Fruit fly (Drosophila melanogaster) whole organism, embryonic: ENCODE measurements around the gene jagn.

Experiments used
- Bgb ChIP-seq: fragments of 200-800 bp; sonication (Bioruptor generic); IDR thresholded peaks from 2 replicates; pipeline ENCODE4 v1.3.6; 2022; ENCODE audit warnings: missing biosample characterization, missing genetic modification characterization; ENCODE audit not compliant: partially characterized antibody
- C15 ChIP-seq: fragments of 200-800 bp; sonication (Bioruptor generic); IDR thresholded peaks from 3 replicates; pipeline ENCODE4 v1.3.6; 2022; ENCODE audit warnings: missing biosample characterization, missing genetic modification characterization
- CG10267 ChIP-seq: fragments of 200-800 bp; sonication (Bioruptor generic); optimal IDR thresholded peaks from 2 replicates; lab custom pipeline; 2018; ENCODE audit warnings: missing biosample characterization, mild to moderate bottlenecking, missing genetic modification characterization, moderate library complexity
- CG10321 ChIP-seq: fragments of 200-800 bp; sonication (Bioruptor generic); IDR thresholded peaks from 2 replicates; pipeline ENCODE4 v1.3.6; 2022; ENCODE audit warnings: missing biosample characterization, missing genetic modification characterization
- CG10366 ChIP-seq: fragments of 200-800 bp; sonication (Bioruptor generic); IDR thresholded peaks from 2 replicates; pipeline ENCODE4 v1.3.6; 2022; ENCODE audit warnings: missing biosample characterization, missing genetic modification characterization
- CG10462 ChIP-seq: fragments of 200-800 bp; sonication (Bioruptor generic); optimal IDR thresholded peaks from 2 replicates; lab custom pipeline; 2016; ENCODE audit warnings: missing biosample characterization, missing genetic modification characterization
- CG1233 ChIP-seq: fragments of 200-800 bp; sonication (Bioruptor generic); optimal IDR thresholded peaks from 4 replicates; lab custom pipeline; 2018; ENCODE audit warnings: missing biosample characterization, mild to moderate bottlenecking, missing genetic modification characterization
- CG12391 ChIP-seq: fragments of 200-800 bp; sonication (Bioruptor generic); optimal IDR thresholded peaks from 3 replicates; lab custom pipeline; 2018; ENCODE audit warnings: missing biosample characterization, mild to moderate bottlenecking, missing genetic modification characterization, moderate library complexity
- CG13424 ChIP-seq: fragments of 200-800 bp; sonication (Bioruptor generic); optimal IDR thresholded peaks from 2 replicates; lab custom pipeline; 2019; ENCODE audit warnings: missing biosample characterization, mild to moderate bottlenecking, missing genetic modification characterization, moderate library complexity
- CG16863 ChIP-seq: fragments of 200-800 bp; sonication (Bioruptor generic); optimal IDR thresholded peaks from 3 replicates; lab custom pipeline; 2016; ENCODE audit warnings: missing biosample characterization, missing genetic modification characterization
- CG17328 ChIP-seq: fragments of 200-800 bp; sonication (Bioruptor generic); IDR thresholded peaks from 2 replicates; pipeline ENCODE4 v1.3.6; 2022; ENCODE audit warnings: missing biosample characterization, missing genetic modification characterization
- CG1832 ChIP-seq: fragments of 200-800 bp; sonication (Bioruptor generic); optimal IDR thresholded peaks from 2 replicates; lab custom pipeline; 2017; ENCODE audit warnings: missing biosample characterization, mild to moderate bottlenecking, missing genetic modification characterization, inconsistent platforms
- CG30403 ChIP-seq: fragments of 200-800 bp; sonication (Bioruptor generic); optimal IDR thresholded peaks from 3 replicates; lab custom pipeline; 2016; ENCODE audit warnings: missing biosample characterization, missing genetic modification characterization
- CG31224 ChIP-seq: fragments of 200-800 bp; sonication (Bioruptor generic); IDR thresholded peaks from 2 replicates; pipeline ENCODE4 v1.3.6; 2022; ENCODE audit warnings: missing biosample characterization, missing genetic modification characterization
- CG31388 ChIP-seq: fragments of 200-800 bp; sonication (Bioruptor generic); optimal IDR thresholded peaks from 2 replicates; lab custom pipeline; 2016; ENCODE audit warnings: missing biosample characterization, missing genetic modification characterization
- CG3407 ChIP-seq: fragments of 200-800 bp; sonication (Bioruptor generic); optimal IDR thresholded peaks from 2 replicates; lab custom pipeline; 2018; ENCODE audit warnings: missing biosample characterization, mild to moderate bottlenecking, missing genetic modification characterization
- CG34422 ChIP-seq: fragments of 200-800 bp; sonication (Bioruptor generic); IDR thresholded peaks from 3 replicates; pipeline ENCODE4 v1.3.6; 2022; ENCODE audit warnings: missing biosample characterization, missing genetic modification characterization
- CG3847 ChIP-seq: fragments of 200-800 bp; sonication (Bioruptor generic); IDR thresholded peaks from 2 replicates; pipeline ENCODE4 v1.3.6; 2022; ENCODE audit warnings: missing biosample characterization, missing genetic modification characterization
- CG43689 ChIP-seq: fragments of 200-800 bp; sonication (Bioruptor generic); IDR thresholded peaks from 2 replicates; pipeline ENCODE4 v1.3.6; 2022; ENCODE audit warnings: missing biosample characterization, missing genetic modification characterization
- CG8290 ChIP-seq, 3 experiments: fragments of 200-800 bp; sonication (Bioruptor generic); optimal IDR thresholded peaks; 2 replicates each; lab custom pipeline; 2016 to 2019; ENCODE audit warnings: missing biosample characterization in 3 of 3, missing genetic modification characterization in 3 of 3, mild to moderate bottlenecking in 2 of 3, moderate library complexity in 1 of 3
- CrebB ChIP-seq: fragments of 200-800 bp; sonication (Bioruptor generic); optimal IDR thresholded peaks from 3 replicates; lab custom pipeline; 2018; ENCODE audit warnings: missing biosample characterization, mild to moderate bottlenecking, missing genetic modification characterization
- D19B ChIP-seq: fragments of 200-800 bp; sonication (Bioruptor generic); optimal IDR thresholded peaks from 2 replicates; lab custom pipeline; 2017; ENCODE audit warnings: missing biosample characterization, mild to moderate bottlenecking, missing genetic modification characterization
- Dbx ChIP-seq: fragments of 200-800 bp; sonication (Bioruptor generic); IDR thresholded peaks from 3 replicates; pipeline ENCODE4 v1.3.6; 2022; ENCODE audit warnings: missing biosample characterization, missing genetic modification characterization
- Deaf1 ChIP-seq: fragments of 200-800 bp; optimal IDR thresholded peaks from 3 replicates; lab custom pipeline; 2019; ENCODE audit warnings: missing biosample characterization, mild to moderate bottlenecking, missing genetic modification characterization, moderate library complexity
- H2.0 ChIP-seq: fragments of 200-800 bp; sonication (Bioruptor generic); IDR thresholded peaks from 2 replicates; pipeline ENCODE4 v1.3.6; 2022; ENCODE audit warnings: missing biosample characterization, missing genetic modification characterization
- HHEX ChIP-seq: fragments of 200-800 bp; sonication (Bioruptor generic); optimal IDR thresholded peaks from 3 replicates; lab custom pipeline; 2017; ENCODE audit warnings: missing biosample characterization, mild to moderate bottlenecking, missing genetic modification characterization, missing genetic modification reagents
- Hr51 ChIP-seq, 2 experiments: fragments of 200-800 bp; sonication (Bioruptor generic); optimal IDR thresholded peaks; 2 replicates in 1 of 2; 3 replicates in 1 of 2; lab custom pipeline; 2016 to 2018; ENCODE audit warnings: missing biosample characterization in 2 of 2, missing genetic modification characterization in 2 of 2, mild to moderate bottlenecking in 1 of 2, moderate library complexity in 1 of 2
- Kr ChIP-seq: fragments of 200-800 bp; sonication (Bioruptor generic); optimal IDR thresholded peaks from 2 replicates; lab custom pipeline; 2017; ENCODE audit warnings: missing biosample characterization, mild to moderate bottlenecking, missing genetic modification characterization
- Med ChIP-seq: fragments of 200-800 bp; sonication (Bioruptor generic); peaks from one replicate; lab custom pipeline; 2016; ENCODE audit warnings: missing biosample characterization, missing genetic modification characterization, mild to moderate bottlenecking, inconsistent platforms, moderate library complexity
- Oli ChIP-seq: fragments of 200-800 bp; sonication (Bioruptor generic); optimal IDR thresholded peaks from 2 replicates; lab custom pipeline; 2018; ENCODE audit warnings: missing biosample characterization, mild to moderate bottlenecking, missing genetic modification characterization, moderate library complexity
- PHDP ChIP-seq: fragments of 200-800 bp; sonication (Bioruptor generic); optimal IDR thresholded peaks from 3 replicates; lab custom pipeline; 2018; ENCODE audit warnings: missing biosample characterization, mild to moderate bottlenecking, missing genetic modification characterization, moderate library complexity
- Rx ChIP-seq: fragments of 200-800 bp; sonication (Bioruptor generic); IDR thresholded peaks from 2 replicates; pipeline ENCODE4 v1.3.6; 2022; ENCODE audit warnings: missing biosample characterization, missing genetic modification characterization
- abd-A ChIP-seq: fragments of 200-800 bp; sonication (Bioruptor generic); optimal IDR thresholded peaks from 3 replicates; lab custom pipeline; 2019; ENCODE audit warnings: missing biosample characterization, mild to moderate bottlenecking, missing genetic modification characterization, moderate library complexity
- chinmo ChIP-seq: fragments of 200-800 bp; sonication (Bioruptor generic); IDR thresholded peaks from 4 replicates; pipeline ENCODE4 v1.3.6; 2022; ENCODE audit warnings: missing biosample characterization, missing genetic modification characterization; ENCODE audit not compliant: partially characterized antibody
- chn ChIP-seq: fragments of 200-800 bp; sonication (Bioruptor generic); optimal IDR thresholded peaks from 2 replicates; lab custom pipeline; 2016; ENCODE audit warnings: missing biosample characterization, missing genetic modification characterization
- crol ChIP-seq: fragments of 200-800 bp; sonication (Bioruptor generic); IDR thresholded peaks from 2 replicates; pipeline ENCODE4 v1.3.6; 2022; ENCODE audit warnings: missing biosample characterization, missing genetic modification characterization
- dm ChIP-seq: fragments of 200-800 bp; sonication (Bioruptor generic); optimal IDR thresholded peaks from 3 replicates; lab custom pipeline; 2016; ENCODE audit warnings: missing biosample characterization, missing genetic modification characterization
- fd3F ChIP-seq: fragments of 200-800 bp; sonication (Bioruptor generic); optimal IDR thresholded peaks from 2 replicates; lab custom pipeline; 2018; ENCODE audit warnings: missing biosample characterization, mild to moderate bottlenecking, missing genetic modification characterization, moderate library complexity
- ftz-f1 ChIP-seq: fragments of 200-800 bp; sonication (Bioruptor generic); optimal IDR thresholded peaks from 2 replicates; lab custom pipeline; 2016; ENCODE audit warnings: missing biosample characterization, missing genetic modification characterization
- inv ChIP-seq: fragments of 200-800 bp; sonication (Bioruptor generic); IDR thresholded peaks from 2 replicates; pipeline ENCODE4 v1.3.6; 2022; ENCODE audit warnings: missing biosample characterization, missing genetic modification characterization; ENCODE audit not compliant: partially characterized antibody
- org-1 ChIP-seq: fragments of 200-800 bp; sonication (Bioruptor generic); optimal IDR thresholded peaks from 2 replicates; lab custom pipeline; 2017; ENCODE audit warnings: missing biosample characterization, missing genetic modification characterization
- p53 ChIP-seq: fragments of 200-800 bp; sonication (Bioruptor generic); optimal IDR thresholded peaks from 2 replicates; lab custom pipeline; 2016; ENCODE audit warnings: missing biosample characterization, missing genetic modification characterization
- unc-4 ChIP-seq: fragments of 200-800 bp; sonication (Bioruptor generic); IDR thresholded peaks from 2 replicates; pipeline ENCODE4 v1.3.6; 2022; ENCODE audit warnings: missing biosample characterization, missing genetic modification characterization; ENCODE audit not compliant: partially characterized antibody
- vnd ChIP-seq: fragments of 200-800 bp; sonication (Bioruptor generic); IDR thresholded peaks from 3 replicates; pipeline ENCODE4 v1.3.6; 2022; ENCODE audit warnings: missing biosample characterization, missing genetic modification characterization; ENCODE audit not compliant: partially characterized antibody
- zfh2 ChIP-seq: fragments of 200-800 bp; sonication (Bioruptor generic); optimal IDR thresholded peaks from 2 replicates; lab custom pipeline; 2016; ENCODE audit warnings: missing biosample characterization, missing genetic modification characterization

Gene jagn

DNA sequence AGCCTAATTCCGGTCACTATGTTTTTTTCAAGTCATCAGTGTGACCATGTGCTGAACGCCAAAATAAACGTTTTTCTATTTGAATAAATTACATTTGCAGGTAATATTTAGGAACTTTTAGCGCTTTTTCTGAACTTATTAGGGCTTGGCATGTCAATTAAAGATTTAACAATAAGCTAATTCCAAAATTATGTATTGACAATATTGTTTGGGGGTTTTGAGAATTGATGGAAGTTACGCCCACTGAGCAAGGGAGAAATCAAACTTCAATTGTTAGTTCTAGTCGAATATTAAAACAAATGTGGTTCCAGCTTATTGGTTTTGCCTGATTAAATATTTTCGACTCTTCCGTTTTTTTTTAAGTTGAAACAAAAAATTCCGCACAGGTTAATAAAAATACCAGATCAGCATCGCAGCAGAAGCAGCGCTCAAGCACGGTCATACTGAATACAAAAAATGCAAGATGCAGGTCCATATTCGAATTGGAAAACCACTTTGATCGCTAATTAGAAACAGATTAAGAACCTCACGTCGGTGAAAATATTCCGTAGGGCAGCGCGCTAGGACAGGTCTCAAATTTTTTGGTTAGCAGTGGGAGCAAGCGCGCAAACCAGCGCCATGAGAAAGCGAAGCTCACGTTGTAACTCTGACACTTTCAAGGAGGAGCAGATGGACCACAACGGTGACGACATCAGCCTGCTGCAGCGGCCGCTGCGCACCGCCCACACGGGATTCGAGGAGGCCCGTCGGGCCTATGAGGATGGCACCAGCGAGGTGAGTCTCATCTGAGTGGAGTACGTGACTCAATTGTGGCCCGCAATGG, 15.4 kb downstream of the jagn start, which contains the start of the genes PSMG1 and CG10979 (continued):
- TF ChIP-seq CG30403 (GFP tag; lab: Kevin White, UChicago) (no peak), Oli (no peak)

- TF ChIP-seq dm (GFP tag; lab: Kevin White, UChicago) (no peak), Rx (GFP tag; lab: Robert Waterston, UW) (no peak), Bgb (GFP tag; lab: Robert Waterston, UW) (no peak), CG43689 (no peak), CG8290 (GFP tag; optimal IDR thresholded peaks at IDR 0.05; lab: Kevin White, UChicago) (no peak), CG8290 (tag; optimal IDR thresholded peaks at IDR 0.05; lab: Kevin White, UChicago) (no peak), CG3407 (no peak), CG1233 (GFP tag; lab: Kevin White, UChicago) (no peak), zfh2 (no peak), Kr (no peak), Hr51 (GFP tag; optimal IDR thresholded peaks at IDR 0.05; lab: Kevin White, UChicago) (no peak), CG31388 (GFP tag; lab: Kevin White, UChicago) (no peak), D19B (GFP tag; lab: Kevin White, UChicago) (no peak), C15 (GFP tag; lab: Robert Waterston, UW) (no peak), unc-4 (GFP tag; lab: Robert Waterston, UW) (no peak), H2.0 (GFP tag; lab: Robert Waterston, UW) (no peak), inv (GFP tag; lab: Robert Waterston, UW) (no peak), crol (GFP tag; lab: Robert Waterston, UW) (no peak)
Measured at dm6 chr3R:5797709-5798108, 18.6 kb downstream of the jagn start.

DNA sequence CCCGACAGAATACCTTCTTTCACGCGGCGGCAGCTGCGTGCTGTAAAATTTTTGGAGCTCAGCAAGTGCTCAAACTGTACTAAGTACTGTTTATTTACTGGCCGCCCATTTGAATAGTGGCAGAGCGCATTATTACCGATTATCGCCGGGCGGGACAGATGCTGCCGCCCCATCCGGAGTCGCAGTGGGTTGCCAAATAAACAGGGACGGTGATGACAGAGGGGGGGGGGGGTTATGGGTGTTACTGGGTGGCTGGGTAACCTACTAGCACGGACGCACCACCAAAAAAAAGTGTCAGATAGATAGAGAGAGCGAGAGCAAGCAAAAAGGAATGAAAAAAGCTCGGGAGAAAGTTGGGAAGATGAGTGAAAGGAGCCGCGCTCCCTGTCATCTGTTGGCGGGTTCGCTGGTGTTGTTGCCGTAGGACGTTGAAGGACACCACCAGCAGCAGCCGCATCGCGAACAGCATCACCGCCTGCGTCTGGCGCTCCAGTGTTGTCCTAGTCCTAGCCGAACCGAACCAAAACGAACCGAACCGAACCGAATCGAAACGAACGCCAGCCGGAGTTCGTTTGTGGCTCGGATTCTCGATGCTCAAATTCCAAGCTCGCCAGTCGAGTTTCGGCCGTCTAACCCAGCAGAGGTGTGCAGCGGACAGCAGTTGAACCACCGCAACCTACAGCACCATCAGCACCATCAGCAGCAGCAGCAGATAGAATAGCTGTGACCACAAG, 22.8 kb downstream of the jagn start, which contains the start of gene CG11000:
CG11000 (plus strand) TSS at position 626 of the 734 bp plus-strand sequence.
- TF ChIP-seq CG13424 (tag; lab: Kevin White, UChicago) (no peak), ftz-f1 (no peak), vnd (no peak), Deaf1 (peak; percentile 98), fd3F (no peak), chn (no peak), CG12391 (no peak), abd-A (tag; lab: Kevin White, UChicago) (peak; percentile 89), Dbx (0 out of 3 replicates have a peak, but pooled peaks have one; percentile 8), CG3847 (GFP tag; lab: Robert Waterston, UW) (no peak), PHDP (tag; lab: Kevin White, UChicago) (no peak), CrebB (no peak), CG17328 (GFP tag; lab: Robert Waterston, UW) (no peak), CG31224 (GFP tag; lab: Robert Waterston, UW) (peak; percentile 63; the same call in 1 of the 2 replicates), CG10321 (no peak), CG34422 (GFP tag; lab: Robert Waterston, UW) (no peak), CG10462 (GFP tag; lab: Kevin White, UChicago) (no peak), p53 (GFP tag; lab: Kevin White, UChicago) (no peak), CG10366 (no peak), CG10267 (tag; lab: Kevin White, UChicago) (no peak), CG16863 (GFP tag; lab: Kevin White, UChicago) (no peak), Med (GFP tag; lab: Kevin White, UChicago) (peak; percentile 58), CG1832 (GFP tag; lab: Kevin White, UChicago) (no peak), org-1 (GFP tag; lab: Kevin White, UChicago) (no peak), HHEX (GFP tag; lab: Kevin White, UChicago) (no peak), chinmo (GFP tag; lab: Robert Waterston, UW) (0 out of 4 replicates have a peak, but pooled peaks have one; percentile 21)
